Worm (Caenorhabditis elegans) whole organism, late embryonic: Measurements from ENCODE around the gene R07A4.4.
A peak's percentile ranks its signal among the peaks of the same experiment; 100 is the strongest.

Experiments
- K09A11.1 ChIP-seq: sonication (generic microtip); optimal IDR thresholded peaks from 2 replicates; lab custom pipeline; 2017; ENCODE audit warnings: antibody characterized with exemption, mild to moderate bottlenecking, missing genetic modification characterization, missing compliant biosample characterization; ENCODE audit not compliant: insufficient read depth
- ahr-1 ChIP-seq: sonication (generic microtip); optimal IDR thresholded peaks from 2 replicates; lab custom pipeline; 2016; ENCODE audit warnings: missing genetic modification characterization, missing compliant biosample characterization
- ceh-18 ChIP-seq: sonication (generic microtip); optimal IDR thresholded peaks from 2 replicates; lab custom pipeline; 2016; ENCODE audit warnings: missing genetic modification characterization, missing compliant biosample characterization
- ceh-19 ChIP-seq: fragments of 200-800 bp; sonication (Bioruptor generic); optimal IDR thresholded peaks from 2 replicates; lab custom pipeline; 2018; ENCODE audit warnings: mild to moderate bottlenecking, missing genetic modification characterization, missing compliant biosample characterization
- ceh-2 ChIP-seq: sonication (generic microtip); optimal IDR thresholded peaks from 2 replicates; lab custom pipeline; 2016; ENCODE audit warnings: missing genotype, missing genetic modification characterization, missing compliant biosample characterization
- ceh-22 ChIP-seq: sonication (generic microtip); optimal IDR thresholded peaks from 2 replicates; lab custom pipeline; 2017; ENCODE audit warnings: missing biosample characterization, missing genetic modification characterization
- ceh-24 ChIP-seq: sonication (generic microtip); optimal IDR thresholded peaks from 2 replicates; lab custom pipeline; 2016; ENCODE audit warnings: mild to moderate bottlenecking, missing genetic modification characterization, missing compliant biosample characterization
- ceh-30 ChIP-seq: fragments of 150-350 bp; optimal IDR thresholded peaks from 2 replicates; lab custom pipeline; 2014; ENCODE audit warnings: missing biosample characterization, missing genetic modification characterization
- ceh-45 ChIP-seq: fragments of 200-800 bp; sonication (Bioruptor generic); IDR thresholded peaks from 2 replicates; pipeline ENCODE4 v1.3.6; 2022; ENCODE audit warnings: missing genetic modification reagents, missing genetic modification characterization, missing compliant biosample characterization
- che-1 ChIP-seq: sonication (generic microtip); optimal IDR thresholded peaks from 2 replicates; lab custom pipeline; 2016; ENCODE audit warnings: mild to moderate bottlenecking, missing genetic modification characterization, missing compliant biosample characterization
- dmd-4 ChIP-seq: sonication (generic microtip); optimal IDR thresholded peaks from 2 replicates; lab custom pipeline; 2016; ENCODE audit warnings: borderline replicate concordance, missing genetic modification characterization, missing compliant biosample characterization
- elt-2 ChIP-seq: sonication (generic microtip); optimal IDR thresholded peaks from 2 replicates; lab custom pipeline; 2016; ENCODE audit warnings: missing genetic modification reagents, missing genetic modification characterization, missing compliant biosample characterization
- elt-4 ChIP-seq: sonication (generic microtip); optimal IDR thresholded peaks from 2 replicates; lab custom pipeline; 2016; ENCODE audit warnings: missing genetic modification characterization, missing compliant biosample characterization
- ets-4 ChIP-seq: sonication (generic microtip); optimal IDR thresholded peaks from 2 replicates; lab custom pipeline; 2016; ENCODE audit warnings: missing genetic modification characterization, missing compliant biosample characterization
- eyg-1 ChIP-seq: sonication (generic microtip); optimal IDR thresholded peaks from 2 replicates; lab custom pipeline; 2016; ENCODE audit warnings: missing genotype, missing genetic modification characterization, missing compliant biosample characterization
- fkh-10 ChIP-seq: fragments of 150-350 bp; optimal IDR thresholded peaks from 2 replicates; lab custom pipeline; 2014; ENCODE audit warnings: missing biosample characterization, missing genetic modification reagents, missing genetic modification characterization
- fkh-6 ChIP-seq: sonication (generic microtip); optimal IDR thresholded peaks from 2 replicates; lab custom pipeline; 2016; ENCODE audit warnings: missing genetic modification characterization, missing compliant biosample characterization
- gmeb-2 ChIP-seq: sonication (generic microtip); optimal IDR thresholded peaks from 2 replicates; lab custom pipeline; 2016; ENCODE audit warnings: missing genetic modification characterization, inconsistent platforms, missing compliant biosample characterization
- hlh-15 ChIP-seq: sonication (generic microtip); optimal IDR thresholded peaks from 2 replicates; lab custom pipeline; 2016; ENCODE audit warnings: missing genetic modification characterization, missing compliant biosample characterization
- hlh-30 ChIP-seq: sonication (generic microtip); optimal IDR thresholded peaks from 2 replicates; lab custom pipeline; 2017; ENCODE audit warnings: antibody characterized with exemption, missing genetic modification characterization, missing compliant biosample characterization; ENCODE audit not compliant: insufficient read depth
- hlh-6 ChIP-seq: sonication (generic microtip); optimal IDR thresholded peaks from 2 replicates; lab custom pipeline; 2016; ENCODE audit warnings: missing genotype, missing genetic modification characterization, missing compliant biosample characterization
- hlh-8 ChIP-seq: sonication (generic microtip); optimal IDR thresholded peaks from 2 replicates; lab custom pipeline; 2016; ENCODE audit warnings: missing genotype, missing genetic modification characterization, missing compliant biosample characterization
- npax-4 ChIP-seq: sonication (generic microtip); optimal IDR thresholded peaks from 2 replicates; lab custom pipeline; 2016; ENCODE audit warnings: missing genetic modification characterization, missing compliant biosample characterization
- odd-2 ChIP-seq: sonication (generic microtip); optimal IDR thresholded peaks from 2 replicates; lab custom pipeline; 2017; ENCODE audit warnings: antibody characterized with exemption, mild to moderate bottlenecking, missing genetic modification characterization, missing compliant biosample characterization
- pag-3 ChIP-seq: sonication (generic microtip); optimal IDR thresholded peaks from 2 replicates; lab custom pipeline; 2016; ENCODE audit warnings: missing compliant biosample characterization, missing genetic modification characterization, borderline replicate concordance
- pat-9 ChIP-seq: fragments of 200-800 bp; sonication (Bioruptor generic); optimal IDR thresholded peaks from 2 replicates; lab custom pipeline; 2018; ENCODE audit warnings: mild to moderate bottlenecking, missing genetic modification characterization, moderate library complexity, missing compliant biosample characterization
- pax-1 ChIP-seq: fragments of 150-350 bp; optimal IDR thresholded peaks from 2 replicates; lab custom pipeline; 2014; ENCODE audit warnings: missing biosample characterization, missing genetic modification characterization
- pha-2 ChIP-seq: sonication (generic microtip); optimal IDR thresholded peaks from 2 replicates; lab custom pipeline; 2017; ENCODE audit warnings: mild to moderate bottlenecking, missing genetic modification characterization, missing compliant biosample characterization
- rnt-1 ChIP-seq: sonication (generic microtip); optimal IDR thresholded peaks from 2 replicates; lab custom pipeline; 2016; ENCODE audit warnings: missing genetic modification characterization, missing compliant biosample characterization
- sdc-2 ChIP-seq: sonication (generic microtip); optimal IDR thresholded peaks from 2 replicates; lab custom pipeline; 2016; ENCODE audit warnings: missing genotype, missing genetic modification characterization, missing compliant biosample characterization
- sox-2 ChIP-seq: fragments of 200-800 bp; sonication (Bioruptor generic); IDR thresholded peaks from 2 replicates; pipeline ENCODE4 v1.3.6; 2022; ENCODE audit warnings: missing genetic modification reagents, missing genetic modification characterization, missing compliant biosample characterization
- sox-4 ChIP-seq: sonication (generic microtip); optimal IDR thresholded peaks from 2 replicates; lab custom pipeline; 2017; ENCODE audit warnings: mild to moderate bottlenecking, missing genetic modification characterization, inconsistent platforms, missing compliant biosample characterization
- syd-9 ChIP-seq: sonication (generic microtip); optimal IDR thresholded peaks from 2 replicates; lab custom pipeline; 2016; ENCODE audit warnings: mild to moderate bottlenecking, missing genetic modification characterization, moderate library complexity, missing compliant biosample characterization
- tbx-2 ChIP-seq: sonication (generic microtip); optimal IDR thresholded peaks from 2 replicates; lab custom pipeline; 2016; ENCODE audit warnings: missing genetic modification characterization, missing compliant biosample characterization
- tbx-7 ChIP-seq: sonication (generic microtip); optimal IDR thresholded peaks from 2 replicates; lab custom pipeline; 2016; ENCODE audit warnings: missing genotype, missing genetic modification characterization, missing compliant biosample characterization
- ttx-3 ChIP-seq: sonication (generic microtip); optimal IDR thresholded peaks from 2 replicates; lab custom pipeline; 2016; ENCODE audit warnings: missing genetic modification reagents, missing genetic modification characterization, missing compliant biosample characterization
- unc-3 ChIP-seq, 2 experiments: fragments of 200-800 bp in 1 of 2; sonication (Bioruptor generic) in 1 of 2; sonication (generic microtip) in 1 of 2; conservative IDR thresholded peaks in 1 of 2; optimal IDR thresholded peaks in 1 of 2; 2 replicates each; pipeline versions ENCODE4 v1.3.6 to Lab custom; 2016 to 2022; ENCODE audit warnings: missing compliant biosample characterization in 2 of 2, missing genetic modification characterization in 2 of 2, missing genetic modification reagents in 1 of 2
- unc-42 ChIP-seq: sonication (generic microtip); optimal IDR thresholded peaks from 2 replicates; lab custom pipeline; 2016; ENCODE audit warnings: missing genotype, missing genetic modification characterization, missing compliant biosample characterization
- unc-55 ChIP-seq: sonication (generic microtip); optimal IDR thresholded peaks from 2 replicates; lab custom pipeline; 2017; ENCODE audit warnings: missing biosample characterization, missing genetic modification reagents, missing genetic modification characterization
- zip-5 ChIP-seq: sonication (generic microtip); optimal IDR thresholded peaks from 2 replicates; lab custom pipeline; 2016; ENCODE audit warnings: missing genetic modification characterization, missing compliant biosample characterization

The R07A4.4 gene

DNA sequence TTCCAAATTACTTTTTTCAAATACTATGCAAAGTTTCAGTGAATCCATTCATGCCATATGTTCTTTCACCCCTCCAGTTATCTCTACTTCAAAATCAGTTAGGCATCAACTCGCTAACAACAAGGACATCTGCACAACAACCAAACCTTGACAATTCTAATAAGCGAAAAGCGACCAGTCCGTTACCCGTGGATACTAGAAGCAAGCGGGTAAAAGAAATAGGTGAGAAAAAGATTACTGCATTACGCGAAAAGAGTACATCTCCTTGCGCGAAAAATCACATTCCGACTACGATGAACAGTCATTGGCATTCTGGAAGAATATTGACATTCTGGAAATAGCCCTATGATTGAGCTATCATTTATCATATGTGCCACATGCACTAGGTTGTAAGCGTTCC is 1.3 kb downstream of the R07A4.4 start:
- TF ChIP-seq sdc-2 (tag; lab: Kevin White, UChicago), result peak; percentile 94
- no peak for TF ChIP-seq elt-4 (tag; lab: Kevin White, UChicago)

DNA sequence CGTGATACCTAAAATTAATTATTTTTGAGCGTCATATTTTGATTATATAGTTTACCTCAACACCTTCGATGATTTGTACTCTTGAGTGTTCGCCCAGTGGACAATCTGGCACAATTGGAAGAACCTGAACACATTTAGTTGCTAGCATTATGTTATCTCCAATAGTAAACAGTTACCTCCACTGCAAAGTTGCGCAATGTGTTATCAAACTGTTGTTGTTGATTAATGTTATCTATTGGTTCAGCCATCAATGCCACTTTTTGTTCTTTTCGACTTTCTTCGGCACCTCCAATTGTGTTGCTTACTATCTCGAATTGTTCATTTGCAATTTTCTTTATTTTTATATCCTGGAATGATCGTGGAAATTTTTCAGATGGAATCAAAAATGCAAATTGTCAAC is 3.0 kb downstream of the R07A4.4 start:
- TF ChIP-seq elt-2 (tag; lab: Kevin White, UChicago) (peak; percentile 95), ttx-3 (tag; lab: Kevin White, UChicago) (no peak)

DNA sequence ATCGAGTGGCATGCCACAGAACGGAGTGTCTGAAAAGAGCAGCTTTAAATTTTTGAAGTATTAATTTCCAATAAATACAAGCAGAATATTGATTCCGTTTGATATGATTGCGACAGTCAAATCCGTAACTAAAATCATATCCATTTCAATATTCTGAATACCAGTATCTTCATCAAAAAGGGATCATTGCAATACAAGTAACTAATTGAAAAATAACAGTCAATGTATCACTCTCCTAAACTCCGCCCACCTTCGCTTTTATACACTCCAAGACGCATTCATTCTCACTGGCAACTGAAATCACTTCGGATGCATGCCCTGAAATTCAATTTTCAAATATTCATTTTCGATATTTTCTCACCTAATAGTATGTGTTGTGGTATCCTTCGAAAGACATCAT is 4.1 kb downstream of the R07A4.4 start, which contains the start of gene R07A4.3:
TSS of gene R07A4.3 (plus strand) at position 301 of the 400 bp plus-strand sequence.
- TF ChIP-seq hlh-30 (tag; lab: Kevin White, UChicago) (no peak), rnt-1 (tag; lab: Kevin White, UChicago) (no peak), npax-4 (tag; lab: Kevin White, UChicago) (no peak), unc-3 (GFP tag; conservative IDR thresholded peaks at IDR 0.05; lab: Robert Waterston, UW) (no peak), unc-3 (tag; optimal IDR thresholded peaks at IDR 0.05; lab: Kevin White, UChicago) (no peak), ceh-18 (no peak), odd-2 (no peak), unc-42 (tag; lab: Kevin White, UChicago) (no peak), ceh-2 (tag; lab: Kevin White, UChicago) (no peak), pha-2 (tag; lab: Kevin White, UChicago) (no peak), syd-9 (tag; lab: Kevin White, UChicago) (no peak), dmd-4 (no peak), ets-4 (tag; lab: Kevin White, UChicago) (no peak), hlh-8 (tag; lab: Kevin White, UChicago) (no peak), ahr-1 (tag; lab: Kevin White, UChicago) (no peak), pax-1 (tag; lab: Kevin White, UChicago) (no peak), ttx-3 (tag; lab: Kevin White, UChicago) (no peak), sox-4 (no peak), pat-9 (tag; lab: Kevin White, UChicago) (no peak)
- TF ChIP-seq, all 69 proteins: peak for 0

DNA sequence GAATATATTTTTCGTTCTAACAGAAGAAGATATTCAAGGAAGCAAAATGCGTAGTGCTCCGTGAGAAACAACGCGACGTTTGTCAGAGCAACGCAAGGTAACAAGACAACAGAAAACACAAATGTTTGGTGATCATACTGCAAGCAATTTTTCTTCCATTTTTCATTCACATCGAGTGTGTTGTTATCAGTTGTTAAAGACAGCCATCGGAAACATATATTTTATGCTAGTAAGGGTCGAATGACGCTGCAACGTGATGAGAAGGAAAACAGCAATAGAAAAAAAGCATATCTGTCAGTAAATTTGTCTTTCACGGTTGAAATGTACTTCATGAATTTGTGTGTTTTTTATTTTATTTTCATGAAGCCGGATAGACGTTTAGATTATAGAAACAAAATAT is 9.4 kb downstream of the R07A4.4 start:
- TF ChIP-seq hlh-15 (tag; lab: Kevin White, UChicago), result no peak
- no peak for TF ChIP-seq ceh-45 (GFP tag; lab: Robert Waterston, UW)
- TF ChIP-seq fkh-10 (GFP tag; lab: Kevin White, UChicago), result no peak
- no peak for TF ChIP-seq ets-4 (tag; lab: Kevin White, UChicago)
- TF ChIP-seq hlh-6 (tag; lab: Kevin White, UChicago), result no peak
- TF ChIP-seq npax-4 (tag; lab: Kevin White, UChicago), result no peak
- TF ChIP-seq unc-55 (GFP tag; lab: Kevin White, UChicago), result no peak
- no peak for TF ChIP-seq elt-4 (tag; lab: Kevin White, UChicago)
- TF ChIP-seq ahr-1 (tag; lab: Kevin White, UChicago), result no peak
- TF ChIP-seq ceh-22 (tag; lab: Kevin White, UChicago), result no peak
- TF ChIP-seq elt-2 (tag; lab: Kevin White, UChicago), result no peak
- TF ChIP-seq dmd-4, result no peak
- no peak for TF ChIP-seq ceh-18
- no peak for TF ChIP-seq gmeb-2 (tag; lab: Kevin White, UChicago)

DNA sequence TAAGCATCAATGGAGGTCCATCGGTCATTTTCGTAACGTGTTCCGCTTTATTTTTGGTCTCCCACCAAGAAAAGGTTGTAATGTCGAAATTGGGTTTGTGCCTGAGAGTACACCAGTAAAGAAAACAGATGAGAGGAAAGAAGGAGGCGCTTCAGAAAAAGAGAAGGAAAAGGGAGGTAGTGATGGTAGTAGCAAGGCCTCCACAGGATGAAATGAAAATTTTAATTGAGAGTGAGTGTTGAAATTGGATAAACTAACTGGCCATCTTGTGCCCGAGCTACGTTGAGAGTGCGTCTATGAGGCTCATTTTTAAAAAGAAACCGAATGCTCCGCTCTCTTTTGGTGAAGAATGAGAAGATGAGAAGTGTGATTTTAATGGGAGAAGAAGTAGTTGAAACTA is 11.1 kb downstream of the R07A4.4 start, which contains the start of gene R07A4.2:
TSS of gene R07A4.2 (minus strand) at position 101 of the 400 bp plus-strand sequence.
- TF ChIP-seq ceh-45 (GFP tag; lab: Robert Waterston, UW) (no peak), ceh-30 (tag; lab: Kevin White, UChicago) (no peak), elt-2 (tag; lab: Kevin White, UChicago) (no peak), zip-5 (no peak), tbx-2 (tag; lab: Kevin White, UChicago) (no peak), pat-9 (tag; lab: Kevin White, UChicago) (no peak), K09A11.1 (tag; lab: Kevin White, UChicago) (no peak), che-1 (tag; lab: Kevin White, UChicago) (no peak), sox-2 (no peak), ceh-24 (tag; lab: Kevin White, UChicago) (no peak), eyg-1 (tag; lab: Kevin White, UChicago) (no peak), pag-3 (tag; lab: Kevin White, UChicago) (no peak), ceh-19 (no peak), fkh-6 (no peak), tbx-7 (no peak)
